Fruit fly (Drosophila melanogaster) whole organism, prepupa: ENCODE data around the gene CG2691.
A peak's percentile ranks its signal among the peaks of the same experiment; 100 is the strongest.

Experiments used
- CG10669 ChIP-seq: fragments of 200-800 bp; sonication (Bioruptor generic); optimal IDR thresholded peaks from 3 replicates; lab custom pipeline; 2018; ENCODE audit warnings: missing biosample characterization, mild to moderate bottlenecking, missing genetic modification characterization, moderate library complexity
- CG11762 ChIP-seq: fragments of 200-800 bp; sonication (Bioruptor generic); optimal IDR thresholded peaks from 3 replicates; lab custom pipeline; 2016; ENCODE audit warnings: missing biosample characterization, missing genetic modification characterization; ENCODE audit not compliant: insufficient read depth
- CG11902 ChIP-seq: fragments of 200-800 bp; sonication (Bioruptor generic); optimal IDR thresholded peaks from 3 replicates; lab custom pipeline; 2016; ENCODE audit warnings: missing biosample characterization, missing genetic modification characterization
- CG1621 ChIP-seq: fragments of 200-800 bp; sonication (Bioruptor generic); optimal IDR thresholded peaks from 3 replicates; lab custom pipeline; 2018; ENCODE audit warnings: missing biosample characterization, mild to moderate bottlenecking, missing genetic modification characterization
- CG16779 ChIP-seq: fragments of 200-800 bp; sonication (Bioruptor generic); optimal IDR thresholded peaks from 3 replicates; lab custom pipeline; 2017; ENCODE audit warnings: missing biosample characterization, mild to moderate bottlenecking, missing genetic modification characterization
- CG3032 ChIP-seq: fragments of 200-800 bp; optimal IDR thresholded peaks from 2 replicates; lab custom pipeline; 2019; ENCODE audit warnings: missing biosample characterization, mild to moderate bottlenecking, missing genetic modification characterization, moderate library complexity
- CG31627 ChIP-seq: fragments of 200-800 bp; sonication (Bioruptor generic); optimal IDR thresholded peaks from 3 replicates; lab custom pipeline; 2016; ENCODE audit warnings: missing biosample characterization, missing genetic modification characterization
- CG34406 ChIP-seq: fragments of 200-800 bp; sonication (Bioruptor generic); optimal IDR thresholded peaks from 3 replicates; lab custom pipeline; 2016; ENCODE audit warnings: missing biosample characterization, missing genetic modification characterization
- CG3919 ChIP-seq: fragments of 200-800 bp; sonication (Bioruptor generic); optimal IDR thresholded peaks from 3 replicates; lab custom pipeline; 2016; ENCODE audit warnings: missing biosample characterization, missing genetic modification characterization
- CG6163 ChIP-seq: fragments of 200-800 bp; sonication (Bioruptor generic); IDR thresholded peaks from 3 replicates; pipeline ENCODE4 v1.3.6; 2022; ENCODE audit warnings: missing biosample characterization, missing genetic modification characterization
- CG6276 ChIP-seq: fragments of 200-800 bp; sonication (Bioruptor generic); optimal IDR thresholded peaks from 2 replicates; lab custom pipeline; 2017; ENCODE audit warnings: missing biosample characterization, mild to moderate bottlenecking, missing genetic modification characterization
- CG6808 ChIP-seq: fragments of 200-800 bp; sonication (Bioruptor generic); optimal IDR thresholded peaks from 3 replicates; lab custom pipeline; 2017; ENCODE audit warnings: missing biosample characterization, missing genetic modification characterization, mild to moderate bottlenecking, moderate library complexity, missing genetic modification reagents
- CG6854 ChIP-seq: fragments of 200-800 bp; sonication (Bioruptor generic); optimal IDR thresholded peaks from 2 replicates; lab custom pipeline; 2017; ENCODE audit warnings: missing biosample characterization, mild to moderate bottlenecking, missing genetic modification characterization
- CG8119 ChIP-seq: fragments of 200-800 bp; sonication (Bioruptor generic); IDR thresholded peaks from 3 replicates; pipeline ENCODE4 v1.3.6; 2022; ENCODE audit warnings: missing biosample characterization, missing genetic modification characterization
- CG8632 ChIP-seq: fragments of 200-800 bp; sonication (Bioruptor generic); optimal IDR thresholded peaks from 3 replicates; lab custom pipeline; 2016; ENCODE audit warnings: missing biosample characterization, missing genetic modification characterization
- Eip78C ChIP-seq: fragments of 200-800 bp; sonication (Bioruptor generic); peaks from one replicate; lab custom pipeline; 2016; ENCODE audit warnings: missing biosample characterization, missing genetic modification characterization
- Eip93F ChIP-seq: fragments of 200-800 bp; sonication (Bioruptor generic); optimal IDR thresholded peaks from 2 replicates; lab custom pipeline; 2016; ENCODE audit warnings: missing biosample characterization, mild to moderate bottlenecking, missing genetic modification characterization
- Ets96B ChIP-seq: fragments of 200-800 bp; optimal IDR thresholded peaks from 2 replicates; lab custom pipeline; 2019; ENCODE audit warnings: missing biosample characterization, mild to moderate bottlenecking, missing genetic modification characterization, moderate library complexity
- Hr39 ChIP-seq: fragments of 200-800 bp; sonication (Bioruptor generic); optimal IDR thresholded peaks from 2 replicates; lab custom pipeline; 2016; ENCODE audit warnings: missing biosample characterization, missing genetic modification characterization
- OdsH ChIP-seq: fragments of 200-800 bp; sonication (Bioruptor generic); optimal IDR thresholded peaks from 3 replicates; lab custom pipeline; 2016; ENCODE audit warnings: missing biosample characterization, missing genetic modification characterization
- Sox15 ChIP-seq: fragments of 200-800 bp; sonication (Bioruptor generic); optimal IDR thresholded peaks from 3 replicates; lab custom pipeline; 2016; ENCODE audit warnings: missing biosample characterization, missing genetic modification characterization
- achi ChIP-seq: fragments of 200-800 bp; sonication (Bioruptor generic); optimal IDR thresholded peaks from 3 replicates; lab custom pipeline; 2016; ENCODE audit warnings: missing biosample characterization, missing genetic modification characterization
- dac ChIP-seq: fragments of 200-800 bp; sonication (Bioruptor generic); optimal IDR thresholded peaks from 2 replicates; lab custom pipeline; 2017; ENCODE audit warnings: missing biosample characterization, mild to moderate bottlenecking, missing genetic modification characterization
- eg ChIP-seq: fragments of 200-800 bp; sonication (Bioruptor generic); IDR thresholded peaks from 3 replicates; pipeline ENCODE4 v1.3.6; 2022; ENCODE audit warnings: missing biosample characterization, missing genetic modification characterization
- esn ChIP-seq: fragments of 200-800 bp; sonication (Bioruptor generic); optimal IDR thresholded peaks from 2 replicates; lab custom pipeline; 2016; ENCODE audit warnings: missing biosample characterization, mild to moderate bottlenecking, missing genetic modification characterization, moderate library complexity
- fd59A ChIP-seq: fragments of 200-800 bp; sonication (Bioruptor generic); optimal IDR thresholded peaks from 2 replicates; lab custom pipeline; 2017; ENCODE audit warnings: missing biosample characterization, mild to moderate bottlenecking, missing genetic modification characterization, missing genetic modification reagents
- fd85E ChIP-seq: fragments of 200-800 bp; sonication (Bioruptor generic); optimal IDR thresholded peaks from 3 replicates; lab custom pipeline; 2016; ENCODE audit warnings: missing biosample characterization, missing genetic modification characterization
- fkh ChIP-seq: fragments of 200-800 bp; sonication (Bioruptor generic); optimal IDR thresholded peaks from 3 replicates; lab custom pipeline; 2017; ENCODE audit warnings: missing biosample characterization, mild to moderate bottlenecking, missing genetic modification characterization, moderate library complexity
- net ChIP-seq: fragments of 200-800 bp; sonication (Bioruptor generic); optimal IDR thresholded peaks from 3 replicates; lab custom pipeline; 2016; ENCODE audit warnings: missing biosample characterization, missing genetic modification characterization
- pdm3 ChIP-seq: fragments of 200-800 bp; sonication (Bioruptor generic); optimal IDR thresholded peaks from 3 replicates; lab custom pipeline; 2016; ENCODE audit warnings: missing biosample characterization, missing genetic modification characterization
- salr ChIP-seq, 2 experiments: fragments of 200-800 bp; sonication (Bioruptor generic); optimal IDR thresholded peaks; 3 replicates each; lab custom pipeline; 2016 to 2018; ENCODE audit warnings: missing biosample characterization in 2 of 2, missing genetic modification characterization in 2 of 2, mild to moderate bottlenecking in 1 of 2
- ss ChIP-seq, 2 experiments: fragments of 200-800 bp; sonication (Bioruptor generic); optimal IDR thresholded peaks; 2 replicates in 1 of 2; 3 replicates in 1 of 2; lab custom pipeline; 2017 to 2018; ENCODE audit warnings: mild to moderate bottlenecking in 2 of 2, missing biosample characterization in 2 of 2, missing genetic modification characterization in 2 of 2, moderate library complexity in 1 of 2
- svp ChIP-seq: fragments of 200-800 bp; sonication (Bioruptor generic); peaks from one replicate; lab custom pipeline; 2016; ENCODE audit warnings: missing biosample characterization, missing genetic modification characterization
- topi ChIP-seq: fragments of 200-800 bp; sonication (Bioruptor generic); optimal IDR thresholded peaks from 3 replicates; lab custom pipeline; 2016; ENCODE audit warnings: missing biosample characterization, missing genetic modification characterization
- vri ChIP-seq: fragments of 200-800 bp; sonication (Bioruptor generic); optimal IDR thresholded peaks from 3 replicates; lab custom pipeline; 2016; ENCODE audit warnings: missing biosample characterization, mild to moderate bottlenecking, missing genetic modification characterization

The CG2691 gene

dm6 chrX:13605381-13605780 lies 18.8 kb downstream of the CG2691 start, which contains the start of gene CG11178:
Gene CG11178, plus strand, starts transcription at chrX:13605681.
- TF ChIP-seq CG8632 (GFP tag; lab: Kevin White, UChicago) = no peak
- TF ChIP-seq Sox15 (GFP tag; lab: Kevin White, UChicago) = no peak
- no peak for TF ChIP-seq CG6163 (GFP tag; lab: Robert Waterston, UW)
- TF ChIP-seq dac (GFP tag; lab: Kevin White, UChicago) = no peak
- no peak for TF ChIP-seq Ets96B (tag; lab: Kevin White, UChicago)
- no peak for TF ChIP-seq vri
- no peak for TF ChIP-seq CG34406 (GFP tag; lab: Kevin White, UChicago)
- TF ChIP-seq CG16779 (tag; lab: Kevin White, UChicago) = no peak
- no peak for TF ChIP-seq fd85E (GFP tag; lab: Kevin White, UChicago)
- no peak for TF ChIP-seq fkh (GFP tag; lab: Kevin White, UChicago)
- TF ChIP-seq pdm3 (GFP tag; lab: Kevin White, UChicago) = no peak
- TF ChIP-seq svp (GFP tag; lab: Kevin White, UChicago) = no peak
- no peak for TF ChIP-seq net

- TF ChIP-seq CG11902 (no peak), OdsH (GFP tag; lab: Kevin White, UChicago) (no peak), CG31627 (GFP tag; lab: Kevin White, UChicago) (no peak), achi (GFP tag; lab: Kevin White, UChicago) (no peak), CG3032 (tag; lab: Kevin White, UChicago) (no peak), salr (GFP tag; optimal IDR thresholded peaks at IDR 0.05; lab: Kevin White, UChicago) (no peak), Hr39 (GFP tag; lab: Kevin White, UChicago) (no peak), CG6854 (no peak), CG3919 (GFP tag; lab: Kevin White, UChicago) (no peak), vri (no peak), topi (no peak), CG10669 (GFP tag; lab: Kevin White, UChicago) (no peak)
Measured at dm6 chrX:13604499-13604898, 19.7 kb downstream of the CG2691 start.

dm6 chrX:13602071-13602858 lies 21.9 kb downstream of the CG2691 start, which contains the start of gene up:
Gene up, minus strand, starts transcription at chrX:13602578.
- 0 out of 3 replicates have a peak, but pooled peaks have one; percentile 21 for TF ChIP-seq eg (GFP tag; lab: Robert Waterston, UW)
- TF ChIP-seq CG6854 = no peak

dm6 chrX:13597753-13598152 lies 26.5 kb downstream of the CG2691 start:
- no peak for TF ChIP-seq CG1621 (tag; lab: Kevin White, UChicago)
- no peak for TF ChIP-seq topi
- TF ChIP-seq Eip93F (GFP tag; lab: Kevin White, UChicago) = no peak
- TF ChIP-seq svp (GFP tag; lab: Kevin White, UChicago) = no peak
- TF ChIP-seq CG6276 (GFP tag; lab: Kevin White, UChicago) = no peak
- no peak for TF ChIP-seq CG11762
- no peak for TF ChIP-seq pdm3 (GFP tag; lab: Kevin White, UChicago)
- no peak for TF ChIP-seq esn (GFP tag; lab: Kevin White, UChicago)

dm6 chrX:13593667-13594066 lies 30.5 kb downstream of the CG2691 start:
- TF ChIP-seq CG6808 (GFP tag; lab: Kevin White, UChicago) (no peak), CG6276 (GFP tag; lab: Kevin White, UChicago) (no peak), fd59A (GFP tag; lab: Kevin White, UChicago) (no peak), CG8119 (GFP tag; lab: Robert Waterston, UW) (no peak), eg (GFP tag; lab: Robert Waterston, UW) (no peak), pdm3 (GFP tag; lab: Kevin White, UChicago) (no peak), CG16779 (tag; lab: Kevin White, UChicago) (no peak), fkh (GFP tag; lab: Kevin White, UChicago) (no peak), CG34406 (GFP tag; lab: Kevin White, UChicago) (no peak), achi (GFP tag; lab: Kevin White, UChicago) (no peak), Eip78C (no peak), svp (GFP tag; lab: Kevin White, UChicago) (no peak), ss (GFP tag; optimal IDR thresholded peaks at IDR 0.05; lab: Kevin White, UChicago) (no peak)
